Worm (Caenorhabditis elegans) whole organism, dauer: ENCODE results near the gene F53C3.3.

Source experiments
- unc-62 ChIP-seq: sonication (generic microtip); optimal IDR thresholded peaks from 2 replicates; lab custom pipeline; 2017; ENCODE audit warnings: missing biosample characterization, missing genetic modification reagents, missing genetic modification characterization

Gene F53C3.3

DNA sequence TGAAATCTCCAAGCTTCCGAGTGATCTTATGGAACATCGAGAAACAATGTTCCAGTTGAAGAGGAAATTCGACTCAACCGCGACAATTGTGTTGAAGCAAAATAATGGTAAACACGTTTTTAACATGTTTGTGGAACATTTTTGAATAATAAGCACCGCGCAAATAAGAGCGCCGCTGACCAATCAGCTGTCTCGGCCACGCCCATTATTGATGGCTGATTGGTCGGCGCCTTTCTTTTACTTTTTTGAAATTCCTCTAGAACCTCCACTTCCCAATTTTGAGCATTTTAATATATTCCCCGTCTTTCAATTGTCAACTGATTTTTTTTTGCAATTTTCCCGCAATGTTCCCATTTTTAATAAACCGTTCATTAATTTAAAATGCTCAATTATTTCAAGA, 5.5 kb downstream of the F53C3.3 start:
- no peak for TF ChIP-seq unc-62 (GFP tag; lab: Kevin White, UChicago)

DNA sequence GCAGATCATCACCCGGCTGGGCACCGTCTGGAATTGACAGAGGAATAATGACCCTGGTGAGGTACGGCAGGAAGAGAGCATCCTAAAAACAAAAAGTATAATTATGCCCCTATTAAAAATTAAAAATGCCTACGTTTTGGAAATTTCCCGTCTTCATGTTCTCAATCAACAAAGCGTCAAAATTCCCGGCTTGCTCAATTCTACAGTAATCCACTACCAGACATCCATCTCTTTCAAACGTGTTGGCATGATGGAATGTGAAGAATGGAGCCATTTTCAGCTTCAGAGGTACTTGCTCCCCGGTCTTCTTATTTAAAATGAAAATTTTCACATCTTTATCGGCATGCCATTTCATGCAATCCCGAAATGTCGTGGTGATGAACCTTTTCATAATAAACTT, 6.6 kb downstream of the F53C3.3 start:
- TF ChIP-seq unc-62 (GFP tag; lab: Kevin White, UChicago), result no peak

DNA sequence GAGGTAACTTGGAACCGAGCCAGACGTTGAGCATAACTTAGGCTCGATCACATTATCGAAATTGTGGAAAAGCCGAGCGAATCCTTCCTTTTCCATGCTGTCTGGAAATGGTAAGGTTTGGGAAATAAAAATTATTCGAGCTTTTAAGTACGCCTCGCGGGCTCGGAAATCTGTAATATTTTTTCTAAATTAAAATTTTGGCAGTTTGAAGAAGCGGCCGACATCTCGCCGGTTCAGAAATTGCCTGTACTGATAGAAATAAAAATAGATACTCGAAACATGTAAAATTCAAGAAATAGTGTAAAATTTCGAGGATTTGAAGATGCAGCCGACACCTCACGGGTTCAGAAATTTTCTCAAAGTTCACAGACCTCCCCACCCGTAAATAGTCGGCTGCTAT, 8.1 kb downstream of the F53C3.3 start, which contains the start of gene bcmo-2:
Gene bcmo-2 (minus strand): TSS at position 101 of the 400 bp plus-strand sequence.
- no peak for TF ChIP-seq unc-62 (GFP tag; lab: Kevin White, UChicago)

DNA sequence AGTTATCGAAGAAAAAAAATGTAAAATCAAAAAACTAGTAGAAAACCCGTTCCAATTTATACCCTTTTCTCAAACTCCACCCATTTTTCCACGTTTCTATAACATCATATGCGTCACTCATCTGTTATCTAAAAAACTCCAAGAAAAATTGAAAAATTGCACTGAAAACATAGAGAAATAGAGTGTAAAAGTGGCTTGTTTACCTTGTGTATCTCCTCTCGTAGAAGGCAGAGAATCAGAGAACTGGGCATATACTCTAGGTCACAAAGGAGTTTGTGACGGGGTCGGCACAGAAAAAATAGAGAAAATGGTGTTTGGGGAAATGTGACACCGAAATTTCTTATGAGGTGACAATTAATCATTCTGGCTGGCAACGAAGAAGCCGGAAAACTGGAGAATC, 8.6 kb downstream of the F53C3.3 start:
- no peak for TF ChIP-seq unc-62 (GFP tag; lab: Kevin White, UChicago)

DNA sequence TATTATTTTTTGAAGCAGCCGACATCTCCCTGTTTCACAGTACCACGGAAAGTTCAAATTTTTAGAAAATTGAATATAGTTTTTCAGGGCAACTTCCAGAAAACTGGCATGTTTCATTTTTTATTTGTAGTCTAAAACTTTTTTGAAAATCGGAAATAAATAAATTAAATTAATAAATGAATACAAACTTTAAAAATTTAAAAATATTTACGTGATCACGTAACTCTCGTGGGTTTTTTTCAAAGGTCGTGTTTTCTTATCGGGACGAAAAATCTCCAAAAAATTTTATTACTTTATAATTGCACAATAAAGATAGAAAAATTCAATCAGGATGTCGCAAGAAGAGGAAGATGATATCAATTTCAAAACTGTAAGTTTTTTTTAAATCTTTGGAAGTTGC, 9.1 kb downstream of the F53C3.3 start, which contains the start of gene F53C3.1:
Gene F53C3.1 (plus strand): TSS at position 301 of the 400 bp plus-strand sequence.
- no peak for TF ChIP-seq unc-62 (GFP tag; lab: Kevin White, UChicago)

DNA sequence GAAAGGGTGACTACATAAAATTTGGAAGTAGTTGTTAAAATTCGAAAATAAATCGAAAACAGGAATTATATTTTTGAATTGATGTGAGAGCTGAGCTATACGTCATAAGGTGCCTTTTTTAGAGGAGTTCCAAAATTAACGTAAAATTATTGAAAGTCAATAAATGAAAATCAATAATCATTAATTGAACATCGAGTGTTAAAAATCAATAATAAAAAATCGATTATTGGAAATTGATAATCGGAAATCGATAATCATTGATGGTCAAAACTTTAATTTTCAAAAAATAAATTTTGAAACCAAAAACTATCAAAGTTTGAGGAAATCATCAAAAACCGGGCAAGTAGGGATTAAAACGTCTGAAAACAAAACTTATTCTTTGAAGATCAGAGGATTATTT, 11.0 kb downstream of the F53C3.3 start:
- no peak for TF ChIP-seq unc-62 (GFP tag; lab: Kevin White, UChicago)

DNA sequence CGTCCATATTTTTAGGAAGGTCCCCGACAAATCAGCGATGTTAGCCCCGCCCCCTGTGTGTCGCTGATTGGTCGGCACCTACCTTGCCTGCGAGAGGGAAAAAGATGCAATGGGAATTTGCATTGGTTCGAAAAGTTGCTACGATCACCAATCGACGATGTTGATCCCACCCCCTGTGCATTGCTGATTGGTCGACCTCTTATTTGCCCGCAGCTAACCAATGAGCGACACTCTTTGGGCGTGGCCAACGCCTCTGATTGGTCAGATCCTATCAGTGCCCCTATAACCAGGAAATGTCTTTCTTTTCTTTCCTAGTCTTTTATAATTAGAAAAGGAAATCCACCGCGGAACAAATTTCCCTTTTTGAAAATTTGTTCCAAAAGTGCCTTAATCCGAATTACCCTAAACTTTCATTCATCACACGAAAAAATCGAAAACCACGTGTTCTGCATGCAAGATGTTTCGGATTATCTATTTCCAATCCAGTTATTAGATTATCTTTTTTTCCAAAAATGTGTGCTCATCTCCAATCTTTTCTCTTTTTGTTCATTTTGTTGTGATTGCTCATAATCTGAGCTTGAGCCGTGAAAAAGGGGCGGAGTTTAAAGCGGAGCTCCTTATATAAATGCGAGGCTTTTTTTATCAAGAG, 15.5 kb downstream of the F53C3.3 start:
- no peak for TF ChIP-seq unc-62 (GFP tag; lab: Kevin White, UChicago)

DNA sequence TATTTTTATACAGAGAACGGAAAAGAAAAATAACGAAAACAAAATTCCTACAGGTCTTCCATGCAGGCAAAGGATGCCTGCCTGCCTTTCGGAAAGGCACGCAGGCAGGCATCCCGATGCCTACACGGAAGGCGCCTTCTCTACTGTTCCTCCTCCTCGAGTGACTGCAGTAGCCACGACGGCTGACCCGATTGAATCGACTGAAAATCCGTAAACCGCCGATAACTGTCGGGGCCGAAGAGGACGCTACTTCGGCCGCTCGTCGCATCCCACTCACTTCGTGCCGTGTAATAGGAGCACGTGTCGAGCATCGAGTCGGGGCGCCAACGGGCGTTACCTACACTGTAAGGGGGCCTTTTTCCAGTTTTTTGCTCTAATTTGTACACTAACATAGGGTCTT, 18.0 kb downstream of the F53C3.3 start:
- no peak for TF ChIP-seq unc-62 (GFP tag; lab: Kevin White, UChicago)

DNA sequence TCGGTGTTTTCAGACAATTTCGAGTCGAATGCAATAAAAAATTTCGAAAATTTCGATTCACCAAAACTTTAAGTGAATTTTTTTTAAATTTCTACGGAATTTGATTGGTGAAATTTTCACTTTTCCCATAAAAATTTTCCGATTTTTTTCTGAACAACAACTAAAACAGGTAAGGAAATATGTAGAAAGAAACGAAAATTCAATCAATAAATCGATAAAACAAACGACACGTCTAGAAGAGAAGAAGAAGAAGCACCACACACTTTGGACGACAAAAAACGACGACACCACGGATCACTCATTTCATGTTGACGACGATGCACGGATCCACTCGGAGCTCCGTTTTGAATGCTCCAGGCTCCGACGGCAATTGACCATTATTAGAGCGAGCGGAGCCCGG, 20.0 kb downstream of the F53C3.3 start:
- TF ChIP-seq unc-62 (GFP tag; lab: Kevin White, UChicago), result no peak

DNA sequence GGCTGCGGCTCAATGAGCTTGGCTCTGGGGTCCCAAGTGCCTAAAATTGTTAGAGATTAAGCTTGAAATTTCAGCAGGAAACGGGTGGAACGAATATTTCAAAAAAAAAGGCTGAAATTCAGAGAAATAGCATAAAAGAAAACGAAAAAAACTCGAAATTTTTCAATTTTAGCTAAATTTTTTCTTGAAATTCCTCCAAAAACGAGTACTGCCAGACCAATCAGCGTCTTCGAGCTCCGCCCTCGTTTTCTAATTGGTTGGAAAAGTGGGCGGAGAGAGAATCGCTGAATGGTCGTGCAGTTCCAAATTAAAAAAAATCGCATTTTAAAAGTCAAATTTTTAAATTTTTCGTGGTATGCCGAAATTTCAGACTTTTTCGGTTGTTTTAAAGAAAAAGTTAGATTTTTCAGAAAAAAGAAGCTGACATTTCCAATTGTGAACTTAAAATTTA, 25.3 kb downstream of the F53C3.3 start, which contains the start of gene plpp-1.1:
Gene plpp-1.1 (minus strand): TSS at position 51 of the 451 bp plus-strand sequence.
- TF ChIP-seq unc-62 (GFP tag; lab: Kevin White, UChicago), result no peak

DNA sequence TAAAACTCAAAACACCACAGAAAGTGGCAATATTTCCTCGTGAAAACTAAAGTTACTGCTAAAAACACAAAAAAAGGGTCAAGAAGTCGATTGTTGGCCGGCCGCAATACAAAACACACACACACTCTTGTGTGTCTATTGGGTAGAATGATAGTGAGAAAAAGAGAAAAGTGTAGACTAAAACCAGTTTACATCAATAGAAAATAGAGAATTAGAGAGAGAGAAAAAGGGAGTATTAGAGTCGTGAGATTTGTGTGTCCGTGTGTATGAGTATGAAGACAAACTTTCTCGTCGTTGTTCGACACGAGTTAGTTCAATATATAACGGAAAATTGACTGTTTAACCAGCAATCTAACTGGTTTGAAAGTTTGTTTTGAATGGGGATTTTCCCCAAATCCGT, 26.8 kb downstream of the F53C3.3 start:
- TF ChIP-seq unc-62 (GFP tag; lab: Kevin White, UChicago), result no peak

DNA sequence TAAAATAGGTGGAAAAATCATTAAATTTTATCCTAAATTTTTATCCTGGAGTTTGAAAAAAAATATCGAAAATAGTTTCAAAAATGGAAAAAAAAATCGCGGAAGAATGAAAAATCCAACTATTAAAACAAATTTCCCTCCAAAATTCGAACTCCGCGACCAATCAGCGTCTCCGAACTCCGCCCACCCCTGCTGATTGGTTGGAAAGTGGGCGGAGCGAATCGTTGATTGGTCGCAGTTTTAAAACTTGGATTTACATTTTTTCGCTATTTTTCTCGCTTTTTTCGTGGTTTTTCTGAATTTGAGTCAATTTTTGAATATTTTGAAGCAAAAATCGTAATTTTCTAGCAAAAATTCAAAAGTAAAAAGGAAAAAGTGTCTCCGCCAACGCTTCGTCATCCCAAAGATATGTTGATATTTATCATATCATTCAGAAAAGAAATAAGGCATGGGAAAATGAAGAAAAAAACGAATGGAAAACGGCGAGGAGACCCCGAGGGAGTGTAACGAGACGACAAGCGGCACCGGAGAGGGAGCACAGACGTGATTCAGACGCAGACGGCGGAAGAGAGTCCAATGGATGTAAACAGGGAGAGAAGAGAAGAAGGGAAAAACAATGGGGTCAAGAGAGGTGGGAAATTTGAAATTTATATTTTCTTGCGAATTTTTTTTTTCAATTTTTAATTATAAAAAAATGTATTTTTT, 28.0 kb downstream of the F53C3.3 start:
- no peak for TF ChIP-seq unc-62 (GFP tag; lab: Kevin White, UChicago)

DNA sequence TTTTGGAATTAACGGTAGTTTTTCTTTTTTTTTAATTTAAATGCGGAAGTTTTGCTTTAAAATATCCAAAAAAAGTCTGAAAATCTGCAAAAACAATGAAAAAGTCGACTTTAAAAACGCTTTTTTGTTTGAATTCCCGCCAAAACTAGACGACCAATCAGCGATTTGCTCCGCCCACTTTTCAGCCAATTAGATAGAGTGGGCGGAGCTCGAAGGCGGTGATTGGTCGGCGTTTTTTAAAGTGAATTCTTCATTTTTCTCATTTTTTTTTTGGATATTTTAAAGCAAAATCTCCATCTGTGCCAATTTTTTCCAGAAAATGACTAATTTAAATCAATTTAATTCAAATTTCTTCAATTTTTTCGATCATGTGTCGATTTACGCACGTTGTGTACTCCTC, 28.6 kb downstream of the F53C3.3 start:
- TF ChIP-seq unc-62 (GFP tag; lab: Kevin White, UChicago), result no peak

DNA sequence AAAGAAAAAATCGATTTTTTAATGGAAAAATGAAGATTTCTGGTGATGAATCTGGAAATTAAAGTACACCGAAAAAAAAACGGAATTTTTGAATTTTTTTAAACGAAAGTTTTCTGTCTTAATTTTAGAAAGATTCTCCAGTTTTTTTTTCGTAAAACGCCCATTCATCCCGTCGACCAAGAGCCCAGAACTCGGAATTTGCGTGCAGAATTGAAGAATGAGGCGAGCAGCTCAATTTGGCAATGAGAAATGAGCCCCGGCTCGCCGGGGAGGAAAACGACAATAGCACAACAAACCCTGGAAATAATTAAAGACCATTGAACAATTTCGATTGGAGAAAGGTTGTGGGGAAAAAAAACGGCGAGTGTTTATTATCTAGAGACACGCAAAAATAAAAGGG, 29.2 kb downstream of the F53C3.3 start:
- TF ChIP-seq unc-62 (GFP tag; lab: Kevin White, UChicago), result no peak

DNA sequence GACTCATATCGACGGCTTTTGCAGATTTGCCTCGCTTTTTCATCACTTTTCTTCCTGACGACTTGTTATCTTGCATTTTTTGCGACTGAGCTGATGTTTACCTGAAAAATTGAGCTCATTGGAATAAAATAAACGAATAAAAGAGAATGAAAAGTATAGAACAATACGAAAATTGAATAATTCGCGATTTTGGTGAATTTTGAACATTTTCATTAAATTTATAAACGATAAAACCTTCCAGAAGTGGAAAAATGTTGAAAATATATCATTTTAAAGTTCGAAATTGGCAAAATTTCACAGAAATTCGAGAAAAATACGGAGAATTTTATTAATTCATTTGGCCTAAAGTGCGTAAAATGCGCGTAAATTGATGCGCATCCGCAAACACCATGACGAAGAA, 31.0 kb downstream of the F53C3.3 start, which contains the start of gene Y14H12B.2:
Gene Y14H12B.2 (minus strand): TSS at position 101 of the 400 bp plus-strand sequence.
- TF ChIP-seq unc-62 (GFP tag; lab: Kevin White, UChicago), result no peak

DNA sequence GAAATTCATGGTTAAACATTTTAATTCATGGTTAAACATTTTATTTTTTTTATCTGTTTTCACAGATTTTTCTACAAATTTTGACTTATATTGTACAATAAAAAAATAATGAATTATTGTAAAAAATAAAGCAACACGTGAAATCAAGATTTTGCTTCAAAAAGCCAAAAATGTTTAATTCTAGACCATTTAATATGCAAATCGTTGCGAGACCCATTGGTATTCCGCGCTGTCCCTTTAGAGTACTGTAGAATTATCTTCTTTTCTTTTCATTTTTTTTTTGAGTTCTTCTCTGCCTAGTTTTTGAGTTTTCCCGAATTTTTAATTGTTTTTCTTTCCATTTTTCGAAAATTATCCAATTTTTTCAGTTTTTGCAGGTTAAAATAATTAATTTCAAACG, 31.4 kb downstream of the F53C3.3 start, which contains the start of gene Y14H12B.1:
Gene Y14H12B.1 (plus strand): TSS at position 363 of the 400 bp plus-strand sequence.
- TF ChIP-seq unc-62 (GFP tag; lab: Kevin White, UChicago), result no peak
